Worm (Caenorhabditis elegans) whole organism, L4 larva: ENCODE data around the gene F35H12.6.

Experiments
- F44E2.7 ChIP-seq: fragments of 200-800 bp; sonication (Bioruptor generic); IDR thresholded peaks from 2 replicates; pipeline ENCODE4 v2.1.2; 2022; ENCODE audit warnings: missing genetic modification characterization, missing compliant biosample characterization
- ZK337.2 ChIP-seq: fragments of 200-800 bp; sonication (Bioruptor generic); IDR thresholded peaks from 2 replicates; pipeline ENCODE4 v1.3.6; 2022; ENCODE audit warnings: missing genetic modification reagents, missing genetic modification characterization, missing compliant biosample characterization
- arid-1 ChIP-seq: fragments of 200-800 bp; sonication (Bioruptor generic); conservative IDR thresholded peaks from 2 replicates; pipeline ENCODE4 v1.3.6; 2022; ENCODE audit warnings: missing genetic modification reagents, missing genetic modification characterization, missing compliant biosample characterization
- ceh-28 ChIP-seq: fragments of 150-350 bp; optimal IDR thresholded peaks from 2 replicates; lab custom pipeline; 2014; ENCODE audit warnings: missing biosample characterization, missing genetic modification reagents, missing genetic modification characterization
- ceh-32 ChIP-seq: sonication (generic microtip); optimal IDR thresholded peaks from 2 replicates; lab custom pipeline; 2016; ENCODE audit warnings: mild to moderate bottlenecking, missing genetic modification characterization, missing compliant biosample characterization; ENCODE audit not compliant: poor library complexity
- ceh-62 ChIP-seq: sonication (generic microtip); optimal IDR thresholded peaks from 2 replicates; lab custom pipeline; 2017; ENCODE audit warnings: missing biosample characterization, missing genetic modification characterization
- ceh-82 ChIP-seq: sonication (generic microtip); optimal IDR thresholded peaks from 2 replicates; lab custom pipeline; 2017; ENCODE audit warnings: missing biosample characterization, missing genetic modification characterization
- ces-1 ChIP-seq: fragments of 150-350 bp; sonication (generic microtip); optimal IDR thresholded peaks from 4 replicates; lab custom pipeline; 2014; ENCODE audit warnings: missing biosample characterization, missing genetic modification reagents, missing genetic modification characterization
- cey-2 ChIP-seq: sonication (generic microtip); optimal IDR thresholded peaks from 3 replicates; lab custom pipeline; 2017; ENCODE audit warnings: missing genetic modification characterization, mild to moderate bottlenecking, missing compliant biosample characterization, antibody characterized with exemption, borderline replicate concordance; ENCODE audit not compliant: insufficient read depth
- ctbp-1 ChIP-seq: fragments of 200-800 bp; sonication (Bioruptor generic); IDR thresholded peaks from 2 replicates; pipeline ENCODE4 v1.3.6; 2022; ENCODE audit warnings: missing genetic modification reagents, missing genetic modification characterization, missing compliant biosample characterization
- daf-12 ChIP-seq: fragments of 150-350 bp; optimal IDR thresholded peaks from 2 replicates; lab custom pipeline; 2014; ENCODE audit warnings: missing biosample characterization, missing genetic modification reagents, missing genetic modification characterization
- daf-16 ChIP-seq, 3 experiments: sonication (generic microtip); optimal IDR thresholded peaks; 2 replicates each; lab custom pipeline; 2016 to 2017; ENCODE audit warnings: missing genetic modification characterization in 3 of 3, missing genetic modification reagents in 3 of 3, mild to moderate bottlenecking in 2 of 3, missing compliant biosample characterization in 2 of 3, missing biosample characterization in 1 of 3, moderate library complexity in 1 of 3
- dmd-6 ChIP-seq: fragments of 200-800 bp; sonication (Bioruptor generic); IDR thresholded peaks from 2 replicates; pipeline ENCODE4 v1.3.6; 2022; ENCODE audit warnings: missing genetic modification reagents, missing genetic modification characterization, missing compliant biosample characterization
- dmd-8 ChIP-seq: fragments of 200-800 bp; sonication (Bioruptor generic); IDR thresholded peaks from 2 replicates; pipeline ENCODE4 v1.3.6; 2022; ENCODE audit warnings: missing genetic modification characterization, missing compliant biosample characterization
- dpl-1 ChIP-seq: fragments of 150-350 bp; optimal IDR thresholded peaks from 2 replicates; lab custom pipeline; 2014; ENCODE audit warnings: missing biosample characterization, missing genetic modification reagents, missing genetic modification characterization
- dve-1 ChIP-seq: sonication (generic microtip); optimal IDR thresholded peaks from 2 replicates; lab custom pipeline; 2017; ENCODE audit warnings: antibody characterized with exemption, mild to moderate bottlenecking, missing genetic modification characterization, missing compliant biosample characterization; ENCODE audit not compliant: insufficient read depth
- egl-27 ChIP-seq: sonication (generic microtip); optimal IDR thresholded peaks from 3 replicates; lab custom pipeline; 2017; ENCODE audit warnings: missing biosample characterization, missing genetic modification reagents, missing genetic modification characterization
- hif-1 ChIP-seq, 2 experiments: sonication (generic microtip); optimal IDR thresholded peaks; 2 replicates each; lab custom pipeline; 2016 to 2017; ENCODE audit warnings: missing compliant biosample characterization in 2 of 2, missing genetic modification characterization in 2 of 2, missing genetic modification reagents in 2 of 2, missing genotype in 2 of 2, mild to moderate bottlenecking in 1 of 2
- hlh-11 ChIP-seq: fragments of 200-800 bp; sonication (Bioruptor generic); optimal IDR thresholded peaks from 2 replicates; lab custom pipeline; 2018; ENCODE audit warnings: mild to moderate bottlenecking, missing genetic modification characterization, missing compliant biosample characterization
- hlh-30 ChIP-seq: sonication (generic microtip); optimal IDR thresholded peaks from 2 replicates; lab custom pipeline; 2017; ENCODE audit warnings: antibody characterized with exemption, mild to moderate bottlenecking, missing genetic modification characterization, missing compliant biosample characterization; ENCODE audit not compliant: insufficient read depth
- hmg-1.1 ChIP-seq: fragments of 200-800 bp; sonication (Bioruptor generic); IDR thresholded peaks from 2 replicates; pipeline ENCODE4 v1.3.6; 2022; ENCODE audit warnings: missing genetic modification reagents, missing genetic modification characterization, missing compliant biosample characterization
- lim-7 ChIP-seq: fragments of 200-800 bp; sonication (Bioruptor generic); IDR thresholded peaks from 2 replicates; pipeline ENCODE4 v1.3.6; 2022; ENCODE audit warnings: missing genetic modification characterization, missing compliant biosample characterization
- lin-13 ChIP-seq: fragments of 150-350 bp; optimal IDR thresholded peaks from 2 replicates; lab custom pipeline; 2014; ENCODE audit warnings: missing biosample characterization, missing genetic modification reagents, missing genetic modification characterization
- lin-38 ChIP-seq: fragments of 200-800 bp; sonication (Bioruptor generic); IDR thresholded peaks from 2 replicates; pipeline ENCODE4 v1.3.6; 2022; ENCODE audit warnings: missing genetic modification reagents, missing genetic modification characterization, missing compliant biosample characterization
- lsy-2 ChIP-seq, 2 experiments: fragments of 150-350 bp in 1 of 2; sonication (generic microtip) in 1 of 2; optimal IDR thresholded peaks; 2 replicates each; lab custom pipeline; 2014 to 2017; ENCODE audit warnings: missing biosample characterization in 2 of 2, missing genetic modification characterization in 2 of 2
- madf-9 ChIP-seq: fragments of 200-800 bp; sonication (Bioruptor generic); conservative IDR thresholded peaks from 2 replicates; pipeline ENCODE4 v1.3.6; 2022; ENCODE audit warnings: missing genetic modification reagents, missing genetic modification characterization, missing compliant biosample characterization
- mdl-1 ChIP-seq, 2 experiments: fragments of 150-350 bp in 1 of 2; sonication (generic microtip) in 1 of 2; optimal IDR thresholded peaks; 2 replicates each; lab custom pipeline; 2014 to 2017; ENCODE audit warnings: missing biosample characterization in 2 of 2, missing genetic modification characterization in 2 of 2
- mep-1 ChIP-seq: fragments of 150-350 bp; sonication (generic microtip); optimal IDR thresholded peaks from 3 replicates; lab custom pipeline; 2014; ENCODE audit warnings: missing biosample characterization, missing genetic modification characterization
- mes-2 ChIP-seq: sonication (generic microtip); optimal IDR thresholded peaks from 2 replicates; lab custom pipeline; 2016; ENCODE audit warnings: missing genotype, mild to moderate bottlenecking, missing genetic modification characterization, missing compliant biosample characterization; ENCODE audit not compliant: poor library complexity, severe bottlenecking
- mxl-3 ChIP-seq: fragments of 200-800 bp; sonication (Bioruptor generic); optimal IDR thresholded peaks from 2 replicates; lab custom pipeline; 2018; ENCODE audit warnings: mild to moderate bottlenecking, missing genetic modification characterization, missing compliant biosample characterization
- nhr-25 ChIP-seq: sonication (generic microtip); optimal IDR thresholded peaks from 2 replicates; lab custom pipeline; 2017; ENCODE audit warnings: missing genetic modification characterization, mild to moderate bottlenecking, missing compliant biosample characterization, antibody characterized with exemption, moderate library complexity, borderline replicate concordance; ENCODE audit not compliant: insufficient read depth
- nhr-28 ChIP-seq: fragments of 150-350 bp; optimal IDR thresholded peaks from 2 replicates; lab custom pipeline; 2014; ENCODE audit warnings: missing biosample characterization, missing genetic modification characterization
- nhr-42 ChIP-seq: fragments of 200-800 bp; sonication (Bioruptor generic); IDR thresholded peaks from 2 replicates; pipeline ENCODE4 v1.3.6; 2022; ENCODE audit warnings: missing genetic modification characterization, missing compliant biosample characterization
- nhr-6 ChIP-seq: fragments of 150-350 bp; optimal IDR thresholded peaks from 2 replicates; lab custom pipeline; 2014; ENCODE audit warnings: missing biosample characterization, missing genetic modification characterization
- nhr-77 ChIP-seq: fragments of 150-350 bp; optimal IDR thresholded peaks from 2 replicates; lab custom pipeline; 2014; ENCODE audit warnings: missing biosample characterization, missing genetic modification characterization
- pha-4 ChIP-seq, 2 experiments: fragments of 150-350 bp in 1 of 2; fragments of 200-800 bp in 1 of 2; sonication (Bioruptor generic) in 1 of 2; IDR thresholded peaks in 1 of 2; optimal IDR thresholded peaks in 1 of 2; 2 replicates each; pipeline versions ENCODE4 v1.3.6 to Lab custom; 2014 to 2022; ENCODE audit warnings: missing genetic modification characterization in 2 of 2, missing genetic modification reagents in 2 of 2, missing biosample characterization in 1 of 2, missing compliant biosample characterization in 1 of 2
- php-3 ChIP-seq: fragments of 200-800 bp; sonication (Bioruptor generic); IDR thresholded peaks from 2 replicates; pipeline ENCODE4 v1.3.6; 2022; ENCODE audit warnings: missing genetic modification reagents, missing genetic modification characterization, missing compliant biosample characterization
- pqm-1 ChIP-seq: sonication (generic microtip); optimal IDR thresholded peaks from 2 replicates; lab custom pipeline; 2017; ENCODE audit warnings: missing biosample characterization, missing genetic modification characterization
- sdz-12 ChIP-seq: fragments of 200-800 bp; sonication (Bioruptor generic); optimal IDR thresholded peaks from 2 replicates; lab custom pipeline; 2018; ENCODE audit warnings: mild to moderate bottlenecking, missing genetic modification characterization, missing compliant biosample characterization
- set-16 ChIP-seq: fragments of 200-800 bp; sonication (Bioruptor generic); IDR thresholded peaks from 2 replicates; pipeline ENCODE4 v1.3.6; 2022; ENCODE audit warnings: missing genetic modification reagents, missing genetic modification characterization, missing compliant biosample characterization
- snpc-4 ChIP-seq: fragments of 150-350 bp; optimal IDR thresholded peaks from 2 replicates; lab custom pipeline; 2014; ENCODE audit warnings: missing biosample characterization, missing genetic modification characterization
- tra-1 ChIP-seq: fragments of 200-800 bp; sonication (Bioruptor generic); IDR thresholded peaks from 2 replicates; pipeline ENCODE4 v1.3.6; 2022; ENCODE audit warnings: missing genetic modification reagents, missing genetic modification characterization, missing compliant biosample characterization
- vab-7 ChIP-seq: fragments of 200-800 bp; sonication (Bioruptor generic); IDR thresholded peaks from 2 replicates; pipeline ENCODE4 v1.3.6; 2022; ENCODE audit warnings: missing genetic modification reagents, missing genetic modification characterization, missing compliant biosample characterization
- zfp-2 ChIP-seq: sonication (generic microtip); optimal IDR thresholded peaks from 2 replicates; lab custom pipeline; 2016; ENCODE audit warnings: mild to moderate bottlenecking, missing genetic modification characterization, missing compliant biosample characterization
- zfp-3 ChIP-seq: fragments of 200-800 bp; sonication (Bioruptor generic); conservative IDR thresholded peaks from 2 replicates; pipeline ENCODE4 v1.3.6; 2022; ENCODE audit warnings: missing genetic modification reagents, missing genetic modification characterization, missing compliant biosample characterization

Gene F35H12.6

DNA sequence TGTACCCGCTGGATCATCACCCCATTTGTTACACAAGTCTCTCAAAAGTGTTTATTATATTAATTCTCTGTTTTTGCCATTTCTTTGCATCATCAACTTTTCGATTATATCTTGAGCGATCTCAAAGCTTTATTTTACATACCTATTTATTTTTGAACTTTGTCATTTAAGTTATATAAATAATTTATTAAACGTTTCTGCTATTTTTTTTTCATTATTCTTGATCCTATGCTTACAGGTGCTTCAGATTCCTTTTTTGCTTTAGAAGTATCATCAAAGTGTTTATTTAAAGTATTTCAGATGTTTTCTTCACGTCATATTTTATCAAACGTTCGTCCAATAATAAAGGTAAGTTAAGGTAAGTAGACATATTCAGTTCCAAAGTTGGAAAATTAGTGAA is 5.0 kb downstream of the F35H12.6 start, which contains the start of gene F35H12.5:
Gene F35H12.5 (plus strand): TSS at position 301 of the 400 bp plus-strand sequence.
- TF ChIP-seq ctbp-1 (no peak), nhr-25 (tag; lab: Kevin White, UChicago) (no peak), egl-27 (tag; lab: Kevin White, UChicago) (no peak), F44E2.7 (GFP tag; lab: Robert Waterston, UW) (no peak), ceh-28 (tag; lab: Kevin White, UChicago) (no peak)

DNA sequence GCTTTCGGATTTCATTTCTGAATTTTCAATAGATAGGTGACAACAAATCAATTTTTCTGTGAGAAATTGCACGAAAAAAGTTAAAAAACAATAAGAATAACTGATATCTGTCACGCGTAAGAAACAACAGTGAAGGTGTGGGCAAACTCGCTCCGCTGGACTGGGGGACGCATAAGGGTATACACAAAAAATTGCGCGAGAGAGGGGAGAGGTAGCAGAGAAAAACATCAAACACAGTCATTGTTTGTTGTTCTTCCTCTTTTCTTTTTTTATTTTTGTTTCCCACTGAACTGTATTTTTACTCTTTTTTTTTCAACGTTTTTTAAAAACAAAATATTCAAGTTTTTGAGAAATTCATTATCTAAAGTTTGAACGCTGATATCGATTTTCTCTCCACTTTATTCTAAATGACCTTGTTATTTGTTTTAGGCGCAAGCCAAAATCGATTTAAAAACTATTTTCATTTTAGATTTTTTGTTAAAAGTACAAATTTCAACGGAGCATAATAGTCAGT is 11.5 kb downstream of the F35H12.6 start, which contains the start of the genes pifk-1 and tbc-11:
Gene pifk-1 (minus strand): TSS at position 17 of the 514 bp plus-strand sequence.
Gene tbc-11 (plus strand): TSS at position 464 of the 514 bp plus-strand sequence.
- TF ChIP-seq hmg-1.1 (GFP tag; lab: Robert Waterston, UW), result 0 out of 2 replicates have a peak, but pooled peaks have one; percentile 14
- TF ChIP-seq vab-7 (GFP tag; lab: Robert Waterston, UW), result no peak
- TF ChIP-seq snpc-4 (tag; lab: Kevin White, UChicago), result no peak
- no peak for TF ChIP-seq daf-16 (GFP tag; optimal IDR thresholded peaks at IDR 0.05; lab: Kevin White, UChicago)
- peak; percentile 82 for TF ChIP-seq daf-16 (tag; optimal IDR thresholded peaks at IDR 0.05; lab: Kevin White, UChicago)
- TF ChIP-seq ces-1 (GFP tag; lab: Kevin White, UChicago), result no peak
- peak; percentile 91 for TF ChIP-seq hlh-30 (tag; lab: Kevin White, UChicago)
- no peak for TF ChIP-seq pqm-1 (tag; lab: Kevin White, UChicago)
- no peak for TF ChIP-seq ZK337.2 (GFP tag; lab: Robert Waterston, UW)
- TF ChIP-seq nhr-77 (tag; lab: Kevin White, UChicago), result peak; percentile 46
- TF ChIP-seq nhr-25 (tag; lab: Kevin White, UChicago), result peak; percentile 39
- TF ChIP-seq nhr-42 (GFP tag; lab: Robert Waterston, UW), result no peak
- TF ChIP-seq sdz-12 (GFP tag; lab: Kevin White, UChicago), result no peak
- TF ChIP-seq php-3, result no peak
- TF ChIP-seq lin-38 (GFP tag; lab: Robert Waterston, UW), result peak; percentile 80
- no peak for TF ChIP-seq daf-12 (tag; lab: Kevin White, UChicago)
- peak; percentile 40 for TF ChIP-seq lin-13 (GFP tag; lab: Kevin White, UChicago)
- peak; percentile 26 for TF ChIP-seq nhr-6 (tag; lab: Kevin White, UChicago)
- TF ChIP-seq hif-1 (tag; optimal IDR thresholded peaks at IDR 0.05; lab: Kevin White, UChicago), result peak in 1 of 2 experiments; percentile 46
- TF ChIP-seq mep-1 (tag; lab: Kevin White, UChicago), result peak; percentile 80
- no peak for TF ChIP-seq ceh-82 (tag; lab: Kevin White, UChicago)
- no peak for TF ChIP-seq pha-4 (GFP tag; IDR thresholded peaks at IDR 0.05; lab: Robert Waterston, UW)
- TF ChIP-seq pha-4 (tag; optimal IDR thresholded peaks at IDR 0.05; lab: Kevin White, UChicago), result peak; percentile 95
- 0 out of 2 replicates have a peak, but pooled peaks have one; percentile 25 for TF ChIP-seq dmd-8 (GFP tag; lab: Robert Waterston, UW)
- no peak for TF ChIP-seq zfp-2 (tag; lab: Kevin White, UChicago)
- no peak for TF ChIP-seq zfp-3 (GFP tag; lab: Robert Waterston, UW)
- no peak for TF ChIP-seq ceh-32 (tag; lab: Kevin White, UChicago)
- TF ChIP-seq set-16 (GFP tag; lab: Robert Waterston, UW), result no peak
- TF ChIP-seq mxl-3, result peak; percentile 16
- peak; percentile 79 for TF ChIP-seq mes-2 (tag; lab: Kevin White, UChicago)
- TF ChIP-seq nhr-28 (tag; lab: Kevin White, UChicago), result peak; percentile 74
- peak in 1 of 2 experiments; percentile 70 for TF ChIP-seq lsy-2 (tag; optimal IDR thresholded peaks at IDR 0.05; lab: Kevin White, UChicago)
- peak; percentile 71 for TF ChIP-seq hlh-11
- no peak for TF ChIP-seq lim-7 (GFP tag; lab: Robert Waterston, UW)
- no peak for TF ChIP-seq ceh-62
- peak in 1 of 2 experiments; percentile 55 for TF ChIP-seq mdl-1 (tag; optimal IDR thresholded peaks at IDR 0.05; lab: Kevin White, UChicago)
- no peak for TF ChIP-seq cey-2 (tag; lab: Kevin White, UChicago)
- TF ChIP-seq dve-1 (tag; lab: Kevin White, UChicago), result peak; percentile 82
- no peak for TF ChIP-seq tra-1
- peak; percentile 40 for TF ChIP-seq dpl-1 (GFP tag; lab: Kevin White, UChicago)
- TF ChIP-seq madf-9 (GFP tag; lab: Robert Waterston, UW), result no peak
- TF ChIP-seq dmd-6, result peak; percentile 40; the same call in 1 of the 2 replicates
- TF ChIP-seq arid-1, result 0 out of 2 replicates have a peak, but pooled peaks have one; percentile 41
- TF ChIP-seq, all 104 proteins: peak for 22
